Worm (Caenorhabditis elegans): ENCODE results near the gene srg-11.

- TF ChIP-seq ama-1 (optimal IDR thresholded peaks at IDR 0.05) (no peak), scrt-1 (GFP tag; IDR thresholded peaks at IDR 0.05) (no peak), flt-1 (GFP tag; IDR thresholded peaks at IDR 0.05) (no peak), tra-4 (tag; optimal IDR thresholded peaks at IDR 0.05) (no peak), tbx-37 (GFP tag; conservative IDR thresholded peaks at IDR 0.05) (no peak), hmg-4 (GFP tag; optimal IDR thresholded peaks at IDR 0.05) (no peak), F13C5.2 (tag; optimal IDR thresholded peaks at IDR 0.05) (no peak), aly-1 (tag; optimal IDR thresholded peaks at IDR 0.05) (no peak)
Observed at ce11 chrIII:4668073-4668472, 11.7 kb upstream of the srg-11 start.
